Fruit fly (Drosophila melanogaster): ENCODE measurements around the gene CG31128.

Gene CG31128

DNA sequence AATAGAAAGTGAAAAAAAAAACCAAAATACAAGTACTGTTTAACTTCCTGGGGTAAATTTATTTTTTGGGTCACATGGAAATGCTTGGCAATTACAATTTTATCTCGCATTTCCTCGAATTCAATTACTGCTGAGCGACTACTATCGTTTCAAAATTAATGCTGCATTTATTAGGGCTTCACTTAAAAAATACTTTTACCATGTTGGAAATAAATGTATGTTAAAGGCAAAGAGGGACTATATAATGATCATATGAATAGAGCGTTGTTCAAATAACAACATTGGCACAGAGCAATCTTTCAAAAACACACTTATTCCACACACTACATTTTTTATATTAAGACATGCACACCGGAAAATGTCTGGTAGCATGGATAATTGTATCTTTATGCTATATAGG lies at the start of gene CG31128:
Gene CG31128 (plus strand): TSS at position 301 of the 400 bp plus-strand sequence.
- no peak for TF ChIP-seq CG11723 (GFP tag; optimal IDR thresholded peaks at IDR 0.05)

dm6 chr3R:24457057-24457456 lies 12.1 kb upstream of the CG31128 start, which contains the start of gene nAChRalpha1:
TSS of gene nAChRalpha1 (minus strand) at chr3R:24457157.
- TF ChIP-seq cad (GFP tag; optimal IDR thresholded peaks at IDR 0.05): no peak
- no peak for TF ChIP-seq CG4707 (GFP tag; optimal IDR thresholded peaks at IDR 0.05)
- TF ChIP-seq HLH4C (GFP tag; IDR thresholded peaks at IDR 0.05; ENCODE audit: partially characterized antibody): 0 out of 3 replicates have a peak, but pooled peaks have one; percentile 13
- TF ChIP-seq CG3163 (GFP tag; optimal IDR thresholded peaks at IDR 0.05): peak; percentile 19
- no peak for TF ChIP-seq CG6765 (GFP tag; optimal IDR thresholded peaks at IDR 0.05)
- TF ChIP-seq CG1529 (GFP tag; optimal IDR thresholded peaks at IDR 0.05): no peak
- no peak for TF ChIP-seq CG2202 (tag; optimal IDR thresholded peaks at IDR 0.05)
- TF ChIP-seq CG8765 (GFP tag; IDR thresholded peaks at IDR 0.05): peak; percentile 15; the same call in 1 of the 2 replicates
- TF ChIP-seq CG32532 (GFP tag; IDR thresholded peaks at IDR 0.05): no peak
- TF ChIP-seq Jarid2 (GFP tag; optimal IDR thresholded peaks at IDR 0.05): peak; percentile 14
- no peak for TF ChIP-seq CG17829 (tag; optimal IDR thresholded peaks at IDR 0.05)
- TF ChIP-seq NFAT (GFP tag; IDR thresholded peaks at IDR 0.05): peak; percentile 21; the same call in 1 of the 2 replicates
- TF ChIP-seq ewg (GFP tag; optimal IDR thresholded peaks at IDR 0.05): peak; percentile 63
- 0 out of 2 replicates have a peak, but pooled peaks have one; percentile 13 for TF ChIP-seq Dref (GFP tag; IDR thresholded peaks at IDR 0.05)
- TF ChIP-seq CG13424 (tag; optimal IDR thresholded peaks at IDR 0.05): no peak
- TF ChIP-seq zen2 (GFP tag; IDR thresholded peaks at IDR 0.05; ENCODE audit: partially characterized antibody): no peak
- no peak for TF ChIP-seq stc (GFP tag; IDR thresholded peaks at IDR 0.05)
- peak; percentile 5; the same call in 1 of the 2 replicates for TF ChIP-seq chm (GFP tag; IDR thresholded peaks at IDR 0.05)

DNA sequence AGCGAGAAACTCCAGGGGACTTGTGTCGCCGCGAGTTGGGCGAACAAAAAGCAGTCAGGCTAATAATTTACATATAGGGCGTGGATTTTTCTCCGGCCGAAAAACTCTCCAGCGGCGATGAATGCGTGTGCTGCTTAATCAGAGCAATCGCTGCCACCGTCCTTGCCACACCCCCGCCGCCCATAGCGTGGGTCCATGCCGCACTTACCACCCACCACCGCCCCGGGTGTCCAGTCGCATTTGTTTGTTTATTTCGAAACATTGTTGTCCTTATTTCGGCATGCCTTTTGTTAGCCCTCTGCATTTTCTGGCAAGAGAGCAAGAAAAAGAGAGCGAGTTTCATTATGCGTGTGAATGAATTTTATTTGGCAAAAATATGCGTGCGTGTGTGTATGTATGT lies 11.3 kb upstream of the CG31128 start:
- TF ChIP-seq eyg (GFP tag; optimal IDR thresholded peaks at IDR 0.05) (no peak), CG33213 (GFP tag; optimal IDR thresholded peaks at IDR 0.05) (no peak), phol (tag; optimal IDR thresholded peaks at IDR 0.05) (no peak), croc (GFP tag; conservative IDR thresholded peaks at IDR 0.05) (no peak), trem (tag; optimal IDR thresholded peaks at IDR 0.05) (no peak), da (GFP tag; optimal IDR thresholded peaks at IDR 0.05) (no peak), CG3838 (GFP tag; optimal IDR thresholded peaks at IDR 0.05) (no peak), run (tag; optimal IDR thresholded peaks at IDR 0.05) (no peak), bbx (GFP tag; IDR thresholded peaks at IDR 0.05; ENCODE audit: partially characterized antibody) (no peak), slp2 (GFP tag; optimal IDR thresholded peaks at IDR 0.05) (no peak), CG11398 (GFP tag; optimal IDR thresholded peaks at IDR 0.05) (no peak), gcm (GFP tag; optimal IDR thresholded peaks at IDR 0.05) (no peak), HmgZ (tag; optimal IDR thresholded peaks at IDR 0.05) (no peak), CG30431 (GFP tag; optimal IDR thresholded peaks at IDR 0.05) (no peak), CG2889 (GFP tag; IDR thresholded peaks at IDR 0.05) (no peak), CG7928 (GFP tag; optimal IDR thresholded peaks at IDR 0.05) (no peak), salm (tag; optimal IDR thresholded peaks at IDR 0.05) (no peak), vfl (GFP tag; optimal IDR thresholded peaks at IDR 0.05) (no peak), eve (GFP tag; optimal IDR thresholded peaks at IDR 0.05) (no peak), Abd-B (GFP tag; optimal IDR thresholded peaks at IDR 0.05) (no peak), CoRest (tag; optimal IDR thresholded peaks at IDR 0.05) (no peak), CG18011 (GFP tag; optimal IDR thresholded peaks at IDR 0.05) (no peak), Ravus (GFP tag; IDR thresholded peaks at IDR 0.05) (no peak), Mrtf (GFP tag; IDR thresholded peaks at IDR 0.05) (0 out of 3 replicates have a peak, but pooled peaks have one; percentile 10), CG18599 (GFP tag; optimal IDR thresholded peaks at IDR 0.05) (no peak), dan (GFP tag; IDR thresholded peaks at IDR 0.05) (no peak), Deaf1 (tag; optimal IDR thresholded peaks at IDR 0.05) (no peak), her (GFP tag; optimal IDR thresholded peaks at IDR 0.05) (no peak), corto (GFP tag; optimal IDR thresholded peaks at IDR 0.05) (no peak), abd-A (tag; optimal IDR thresholded peaks at IDR 0.05) (peak; percentile 91)

All from whole organism, embryonic.